Fruit fly (Drosophila melanogaster) whole organism, wandering third instar larva: Measurements from ENCODE around the gene CG15211.

ENCODE experiments used
- CG9705 ChIP-seq: fragments of 200-800 bp; sonication (Bioruptor generic); optimal IDR thresholded peaks from 2 replicates; lab custom pipeline; 2018; ENCODE audit warnings: missing biosample characterization, mild to moderate bottlenecking, missing genetic modification characterization
- CrebA ChIP-seq: fragments of 200-800 bp; sonication (Bioruptor generic); optimal IDR thresholded peaks from 2 replicates; lab custom pipeline; 2016; ENCODE audit warnings: missing biosample characterization, mild to moderate bottlenecking, missing genetic modification characterization, borderline replicate concordance
- Dfd ChIP-seq: fragments of >200 bp; optimal IDR thresholded peaks from 2 replicates; lab custom pipeline; 2017; ENCODE audit warnings: missing biosample characterization, missing genetic modification characterization
- Dif ChIP-seq: fragments of 200-275, 200-300 bp; sonication (Bioruptor generic); optimal IDR thresholded peaks from 2 replicates; lab custom pipeline; 2018; ENCODE audit warnings: missing biosample characterization, missing genetic modification characterization; ENCODE audit not compliant: partially characterized antibody
- GATAd ChIP-seq: sonication (Bioruptor generic); optimal IDR thresholded peaks from 2 replicates; lab custom pipeline; 2016; ENCODE audit warnings: missing biosample characterization, missing genetic modification characterization
- HLH106 ChIP-seq: fragments of 200-800 bp; optimal IDR thresholded peaks from 3 replicates; lab custom pipeline; 2019; ENCODE audit warnings: missing biosample characterization, mild to moderate bottlenecking, missing genetic modification characterization, moderate library complexity
- Hnf4 ChIP-seq: fragments of 200-800 bp; sonication (Bioruptor generic); optimal IDR thresholded peaks from 2 replicates; lab custom pipeline; 2016; ENCODE audit warnings: missing biosample characterization, mild to moderate bottlenecking, missing genetic modification characterization
- Hr78 ChIP-seq: fragments of >200 bp; optimal IDR thresholded peaks from 2 replicates; lab custom pipeline; 2017; ENCODE audit warnings: missing biosample characterization, missing genetic modification characterization
- Hr83 ChIP-seq: fragments of 200-300 bp; sonication (Bioruptor generic); optimal IDR thresholded peaks from 2 replicates; lab custom pipeline; 2016; ENCODE audit warnings: missing biosample characterization, mild to moderate bottlenecking, missing genetic modification characterization, moderate library complexity; ENCODE audit not compliant: poor library complexity, severe bottlenecking
- Jra ChIP-seq: sonication (Bioruptor generic); optimal IDR thresholded peaks from 2 replicates; lab custom pipeline; 2016; ENCODE audit warnings: missing biosample characterization, missing genetic modification characterization
- Mio ChIP-seq: sonication (Bioruptor generic); optimal IDR thresholded peaks from 2 replicates; lab custom pipeline; 2016; ENCODE audit warnings: missing biosample characterization, missing genetic modification characterization
- OdsH ChIP-seq: fragments of 200-800 bp; sonication (Bioruptor generic); optimal IDR thresholded peaks from 2 replicates; lab custom pipeline; 2016; ENCODE audit warnings: missing biosample characterization, mild to moderate bottlenecking, missing genetic modification characterization
- Rel ChIP-seq, 2 experiments: fragments of 200-800 bp; sonication (Bioruptor generic) in 1 of 2; optimal IDR thresholded peaks; 2 replicates in 1 of 2; 3 replicates in 1 of 2; lab custom pipeline; 2016 to 2019; ENCODE audit warnings: mild to moderate bottlenecking in 2 of 2, missing biosample characterization in 2 of 2, missing genetic modification characterization in 2 of 2, moderate library complexity in 1 of 2
- Sp1 ChIP-seq: fragments of 200-800 bp; sonication (Bioruptor generic); optimal IDR thresholded peaks from 3 replicates; lab custom pipeline; 2019; ENCODE audit warnings: missing biosample characterization, mild to moderate bottlenecking, missing genetic modification characterization, moderate library complexity
- Vsx2 ChIP-seq: fragments of 200-300, 225-300 bp; sonication (Bioruptor generic); optimal IDR thresholded peaks from 2 replicates; lab custom pipeline; 2018; ENCODE audit warnings: missing biosample characterization, missing genetic modification characterization; ENCODE audit not compliant: partially characterized antibody
- br ChIP-seq: fragments of 200-800 bp; sonication (Bioruptor generic); optimal IDR thresholded peaks from 2 replicates; lab custom pipeline; 2016; ENCODE audit warnings: missing biosample characterization, missing genetic modification characterization
- brk ChIP-seq: fragments of 200-800 bp; sonication (Bioruptor generic); optimal IDR thresholded peaks from 2 replicates; lab custom pipeline; 2016; ENCODE audit warnings: missing biosample characterization, mild to moderate bottlenecking, missing genetic modification characterization
- dl ChIP-seq, 2 experiments: fragments of 175-275, 200-275 bp in 1 of 2; fragments of 200-275 bp in 1 of 2; sonication (Bioruptor generic); optimal IDR thresholded peaks; lab custom pipeline; 2018; ENCODE audit warnings: mild to moderate bottlenecking in 2 of 2, missing biosample characterization in 2 of 2, missing genetic modification characterization in 2 of 2, moderate library complexity in 2 of 2; ENCODE audit not compliant: partially characterized antibody in 2 of 2, insufficient read depth in 1 of 2
- dmrt93B ChIP-seq: fragments of 200-800 bp; sonication (Bioruptor generic); optimal IDR thresholded peaks from 2 replicates; lab custom pipeline; 2018; ENCODE audit warnings: missing biosample characterization, mild to moderate bottlenecking, missing genetic modification characterization
- ey ChIP-seq: fragments of 200-800 bp; sonication (Bioruptor generic); optimal IDR thresholded peaks from 2 replicates; lab custom pipeline; 2016; ENCODE audit warnings: missing biosample characterization, missing genetic modification characterization
- foxo ChIP-seq, 2 experiments: fragments of 200-800 bp; sonication (Bioruptor generic); optimal IDR thresholded peaks; 2 replicates in 1 of 2; 3 replicates in 1 of 2; lab custom pipeline; 2016 to 2017; ENCODE audit warnings: missing biosample characterization in 2 of 2, missing genetic modification characterization in 2 of 2
- fru ChIP-seq: fragments of 200-800 bp; sonication (Bioruptor generic); optimal IDR thresholded peaks from 3 replicates; lab custom pipeline; 2016; ENCODE audit warnings: missing biosample characterization, mild to moderate bottlenecking, missing genetic modification characterization
- h ChIP-seq: fragments of 200-800 bp; sonication (Bioruptor generic); optimal IDR thresholded peaks from 3 replicates; lab custom pipeline; 2016; ENCODE audit warnings: missing biosample characterization, mild to moderate bottlenecking, missing genetic modification characterization
- lola ChIP-seq: fragments of >200 bp; optimal IDR thresholded peaks from 2 replicates; lab custom pipeline; 2017; ENCODE audit warnings: missing biosample characterization, missing genetic modification characterization
- psq ChIP-seq: fragments of 200-800 bp; sonication (Bioruptor generic); optimal IDR thresholded peaks from 3 replicates; lab custom pipeline; 2017; ENCODE audit warnings: missing biosample characterization, mild to moderate bottlenecking, missing genetic modification characterization, moderate library complexity
- sage ChIP-seq: fragments of 200-800 bp; sonication (Bioruptor generic); optimal IDR thresholded peaks from 2 replicates; lab custom pipeline; 2016; ENCODE audit warnings: missing biosample characterization, mild to moderate bottlenecking, missing genetic modification characterization
- sv ChIP-seq: fragments of 200-800 bp; sonication (Bioruptor generic); optimal IDR thresholded peaks from 3 replicates; lab custom pipeline; 2016; ENCODE audit warnings: missing biosample characterization, missing genetic modification characterization
- tai ChIP-seq: sonication (Bioruptor generic); optimal IDR thresholded peaks from 2 replicates; lab custom pipeline; 2016; ENCODE audit warnings: missing biosample characterization, missing genetic modification characterization
- usp ChIP-seq: fragments of >200 bp; optimal IDR thresholded peaks from 2 replicates; lab custom pipeline; 2017; ENCODE audit warnings: missing biosample characterization, missing genetic modification characterization
- woc ChIP-seq: sonication (Bioruptor generic); optimal IDR thresholded peaks from 2 replicates; lab custom pipeline; 2016; ENCODE audit warnings: missing biosample characterization, mild to moderate bottlenecking, missing genetic modification characterization

CG15211 gene

DNA sequence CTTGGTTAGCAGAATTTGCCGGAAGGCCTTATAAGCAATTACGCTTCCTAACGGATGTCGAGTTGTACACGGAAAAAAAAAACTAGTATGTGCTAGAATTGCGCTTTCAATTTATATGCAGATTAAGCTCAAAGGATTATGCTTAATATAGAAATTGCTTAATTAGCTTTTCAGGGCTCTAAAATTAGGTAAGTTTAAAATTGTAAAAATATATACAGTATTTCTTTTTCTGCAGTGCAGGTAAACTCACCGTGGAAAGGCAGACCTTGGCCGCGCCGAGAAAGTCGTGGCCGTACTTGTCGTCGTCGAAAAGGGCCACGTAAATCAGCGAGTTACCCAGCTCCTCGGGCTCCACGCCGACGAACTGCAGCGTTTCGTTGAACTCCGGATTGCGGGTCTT lies 21.7 kb upstream of the CG15211 start:
- TF ChIP-seq Hr83 (GFP tag; lab: Kevin White, UChicago) (no peak), h (GFP tag; lab: Kevin White, UChicago) (peak; percentile 3)
- TF ChIP-seq, all 38 proteins: peak for 1

DNA sequence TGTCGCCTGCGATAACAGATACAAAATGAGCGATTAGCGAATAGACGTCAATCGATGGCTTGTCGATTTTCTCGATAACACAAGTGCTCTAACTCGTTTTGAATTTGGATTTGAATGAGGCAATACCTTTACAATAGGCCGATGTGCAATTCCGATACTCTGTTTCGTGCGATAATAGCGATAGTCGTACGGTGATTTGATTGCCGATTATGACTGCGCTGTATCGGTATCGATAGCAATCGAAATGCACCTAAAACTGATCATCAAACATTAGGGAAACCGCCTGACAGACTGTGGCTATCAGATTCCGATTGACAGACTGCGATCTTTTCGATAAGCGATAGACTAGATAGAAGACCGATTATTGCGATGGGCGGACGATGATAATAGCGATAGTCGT lies 20.6 kb upstream of the CG15211 start:
- TF ChIP-seq dl (GFP tag; optimal IDR thresholded peaks at IDR 0.05; lab: Kevin White, UChicago; ENCODE audit: insufficient read depth in 1 of 2, partially characterized antibody in 2 of 2), result no peak

DNA sequence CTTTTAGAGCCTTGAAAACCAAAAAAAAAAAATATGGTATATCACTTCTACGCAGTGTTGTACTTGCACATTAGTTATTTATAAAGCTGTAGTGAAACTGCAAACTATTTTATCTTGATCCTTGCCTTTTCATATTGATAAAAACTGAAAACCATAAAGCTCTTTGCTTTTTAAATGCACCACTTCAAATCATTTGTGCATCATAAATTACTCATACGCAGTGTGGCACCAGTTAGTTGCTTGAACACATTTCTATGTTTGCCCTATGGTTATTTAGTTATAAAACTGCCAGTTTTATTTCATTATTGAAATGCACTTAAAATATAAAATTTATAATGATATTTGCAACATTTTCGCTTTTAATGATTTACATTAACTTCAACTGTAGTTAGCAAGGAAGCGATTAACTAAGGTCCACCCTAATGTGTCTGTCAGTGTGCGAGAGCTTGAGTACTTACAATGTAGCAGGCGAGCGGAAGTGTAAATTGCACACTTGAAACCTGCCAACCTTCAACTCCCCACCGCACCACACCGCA lies 16.2 kb upstream of the CG15211 start:
- no peak for TF ChIP-seq br (GFP tag; lab: Kevin White, UChicago)
- no peak for TF ChIP-seq HLH106 (tag; lab: Kevin White, UChicago)
- no peak for TF ChIP-seq Sp1
- no peak for TF ChIP-seq brk
- TF ChIP-seq dmrt93B (GFP tag; lab: Kevin White, UChicago), result no peak
- no peak for TF ChIP-seq sv (GFP tag; lab: Kevin White, UChicago)
- no peak for TF ChIP-seq Hr83 (GFP tag; lab: Kevin White, UChicago)
- TF ChIP-seq foxo (GFP tag; optimal IDR thresholded peaks at IDR 0.05; lab: Kevin White, UChicago), result no peak
- no peak for TF ChIP-seq Dif (GFP tag; lab: Kevin White, UChicago)
- TF ChIP-seq lola (GFP tag; lab: Kevin White, UChicago), result no peak
- no peak for TF ChIP-seq Dfd
- TF ChIP-seq fru (GFP tag; lab: Kevin White, UChicago), result no peak
- no peak for TF ChIP-seq woc (GFP tag; lab: Kevin White, UChicago)
- TF ChIP-seq Hr78 (GFP tag; lab: Kevin White, UChicago), result no peak
- TF ChIP-seq CG9705, result no peak
- TF ChIP-seq ey (GFP tag; lab: Kevin White, UChicago), result no peak
- TF ChIP-seq tai (GFP tag; lab: Kevin White, UChicago), result no peak

DNA sequence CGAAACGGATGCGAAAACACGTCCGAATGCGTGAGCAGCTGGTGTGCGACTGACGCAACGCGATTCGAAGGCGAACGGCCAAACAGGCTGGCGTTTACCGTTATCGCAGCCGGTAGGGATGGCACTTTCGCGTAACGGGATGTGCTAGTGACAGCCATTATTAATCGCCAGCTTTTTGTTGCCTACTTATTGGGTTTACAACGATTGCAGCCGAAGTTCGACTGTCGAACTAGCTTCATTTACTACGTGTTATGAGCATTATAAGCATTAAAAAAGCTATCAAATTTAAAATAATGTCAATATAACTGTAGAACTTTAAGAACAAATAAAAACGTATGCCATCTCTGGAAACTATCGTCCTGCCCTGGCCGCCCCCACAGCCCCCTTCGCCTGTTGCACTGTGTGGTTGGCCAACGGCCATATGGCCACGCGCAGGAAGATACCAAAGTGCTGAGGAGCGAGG lies 14.7 kb upstream of the CG15211 start, which contains the start of gene Rph:
Rph (minus strand) TSS at position 51 of the 463 bp plus-strand sequence.
- TF ChIP-seq Mio (GFP tag; lab: Kevin White, UChicago) (no peak), Hnf4 (GFP tag; lab: Kevin White, UChicago) (no peak), br (GFP tag; lab: Kevin White, UChicago) (no peak), lola (GFP tag; lab: Kevin White, UChicago) (no peak), Hr78 (GFP tag; lab: Kevin White, UChicago) (no peak), Dfd (no peak), tai (GFP tag; lab: Kevin White, UChicago) (no peak), dmrt93B (GFP tag; lab: Kevin White, UChicago) (no peak), Rel (GFP tag; optimal IDR thresholded peaks at IDR 0.05; lab: Kevin White, UChicago) (no peak), Rel (tag; optimal IDR thresholded peaks at IDR 0.05; lab: Kevin White, UChicago) (no peak), Jra (GFP tag; lab: Kevin White, UChicago) (no peak), CG9705 (no peak), usp (no peak), woc (GFP tag; lab: Kevin White, UChicago) (no peak)

DNA sequence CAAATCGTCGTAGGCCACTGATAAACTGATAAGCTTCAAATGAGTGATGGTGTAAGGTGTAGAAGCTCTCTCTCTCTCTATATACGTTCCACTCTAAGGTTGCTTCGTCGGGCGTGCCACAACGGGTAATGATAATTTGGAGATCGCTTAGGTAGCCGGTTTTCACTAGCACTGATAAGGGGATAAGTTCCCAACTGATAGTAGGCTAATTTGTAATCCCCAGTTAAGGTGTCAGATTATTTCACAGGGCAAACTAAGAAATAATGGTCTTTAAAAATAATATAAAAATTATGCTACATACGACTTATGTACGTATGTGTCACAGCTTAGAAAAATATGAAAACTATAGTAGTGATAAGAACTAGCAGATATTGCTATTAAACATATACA lies 9.8 kb upstream of the CG15211 start:
- TF ChIP-seq Rel (GFP tag; optimal IDR thresholded peaks at IDR 0.05; lab: Kevin White, UChicago) (no peak), Rel (tag; optimal IDR thresholded peaks at IDR 0.05; lab: Kevin White, UChicago) (no peak), GATAd (no peak), Sp1 (no peak), foxo (GFP tag; optimal IDR thresholded peaks at IDR 0.05; lab: Kevin White, UChicago) (no peak), usp (no peak), fru (GFP tag; lab: Kevin White, UChicago) (no peak), Hr83 (GFP tag; lab: Kevin White, UChicago) (no peak), br (GFP tag; lab: Kevin White, UChicago) (no peak), psq (GFP tag; lab: Kevin White, UChicago) (no peak), Hnf4 (GFP tag; lab: Kevin White, UChicago) (no peak), dmrt93B (GFP tag; lab: Kevin White, UChicago) (no peak), Vsx2 (GFP tag; lab: Kevin White, UChicago) (no peak), Hr78 (GFP tag; lab: Kevin White, UChicago) (no peak), OdsH (no peak), dl (GFP tag; optimal IDR thresholded peaks at IDR 0.05; lab: Kevin White, UChicago; ENCODE audit: insufficient read depth in 1 of 2, partially characterized antibody in 2 of 2) (no peak), sage (GFP tag; lab: Kevin White, UChicago) (no peak), brk (no peak), CrebA (no peak), h (GFP tag; lab: Kevin White, UChicago) (no peak)
- TF ChIP-seq, all 38 proteins: peak for 0
